Fruit fly (Drosophila melanogaster): ENCODE data around the gene nes.
A peak's percentile ranks its signal among the peaks of the same experiment; 100 is the strongest.

nes gene

dm6 chr3L:19216377-19216776, 44.1 kb downstream of the nes start (continued):
- TF ChIP-seq cas (GFP tag; IDR thresholded peaks at IDR 0.05) = no peak
- peak; percentile 54 for TF ChIP-seq CG1603 (tag; optimal IDR thresholded peaks at IDR 0.05)
- no peak for TF ChIP-seq crp (GFP tag; optimal IDR thresholded peaks at IDR 0.05)
- TF ChIP-seq nerfin-2 (GFP tag; IDR thresholded peaks at IDR 0.05; ENCODE audit: partially characterized antibody) = no peak
- peak; percentile 44 for TF ChIP-seq Abd-B (GFP tag; optimal IDR thresholded peaks at IDR 0.05)
- TF ChIP-seq ems (GFP tag; optimal IDR thresholded peaks at IDR 0.05) = no peak
- TF ChIP-seq fd3F (GFP tag; optimal IDR thresholded peaks at IDR 0.05) = peak; percentile 14
- no peak for TF ChIP-seq Side (GFP tag; optimal IDR thresholded peaks at IDR 0.05)
- no peak for TF ChIP-seq gt (GFP tag; IDR thresholded peaks at IDR 0.05)
- no peak for TF ChIP-seq chm (GFP tag; IDR thresholded peaks at IDR 0.05)
- no peak for TF ChIP-seq Rx (GFP tag; IDR thresholded peaks at IDR 0.05)
- peak; percentile 36; the same call in 1 of the 2 replicates for TF ChIP-seq CG32772 (GFP tag; IDR thresholded peaks at IDR 0.05)
- 0 out of 2 replicates have a peak, but pooled peaks have one; percentile 11 for TF ChIP-seq CG11085 (GFP tag; IDR thresholded peaks at IDR 0.05)
- TF ChIP-seq otp (GFP tag; IDR thresholded peaks at IDR 0.05) = no peak
- no peak for TF ChIP-seq mam (GFP tag; optimal IDR thresholded peaks at IDR 0.05)
- no peak for TF ChIP-seq NK7.1 (GFP tag; optimal IDR thresholded peaks at IDR 0.05)
- TF ChIP-seq CG9876 (GFP tag; optimal IDR thresholded peaks at IDR 0.05) = no peak
- no peak for TF ChIP-seq sug (tag; optimal IDR thresholded peaks at IDR 0.05)
- TF ChIP-seq sima (GFP tag; optimal IDR thresholded peaks at IDR 0.05) = no peak
- no peak for TF ChIP-seq Sry-β (GFP tag; optimal IDR thresholded peaks at IDR 0.05)
- TF ChIP-seq CG10654 (GFP tag; optimal IDR thresholded peaks at IDR 0.05) = no peak
- TF ChIP-seq toy (GFP tag; IDR thresholded peaks at IDR 0.05) = no peak
- TF ChIP-seq CG18764 (GFP tag; optimal IDR thresholded peaks at IDR 0.05) = peak; percentile 13
- no peak for TF ChIP-seq mirr (GFP tag; optimal IDR thresholded peaks at IDR 0.05)
- no peak for TF ChIP-seq CG4854 (GFP tag; optimal IDR thresholded peaks at IDR 0.05)
- TF ChIP-seq Fer1 (GFP tag; optimal IDR thresholded peaks at IDR 0.05) = peak; percentile 71
- peak; percentile 58 for TF ChIP-seq phol (tag; optimal IDR thresholded peaks at IDR 0.05)
- TF ChIP-seq CG12659 (GFP tag; optimal IDR thresholded peaks at IDR 0.05) = peak; percentile 19
- TF ChIP-seq Sox100B (GFP tag; optimal IDR thresholded peaks at IDR 0.05) = peak; percentile 34
- peak; percentile 5 for TF ChIP-seq CG6854 (GFP tag; optimal IDR thresholded peaks at IDR 0.05)
- no peak for TF ChIP-seq CHES-1-like (GFP tag; optimal IDR thresholded peaks at IDR 0.05)
- TF ChIP-seq CG3995 (GFP tag; optimal IDR thresholded peaks at IDR 0.05) = no peak
- TF ChIP-seq CG10543 (GFP tag; optimal IDR thresholded peaks at IDR 0.05) = no peak
- no peak for TF ChIP-seq CG2116 (GFP tag; optimal IDR thresholded peaks at IDR 0.05)
- TF ChIP-seq CG10209 (GFP tag; optimal IDR thresholded peaks at IDR 0.05) = peak; percentile 22
- TF ChIP-seq Neu2 (GFP tag; optimal IDR thresholded peaks at IDR 0.05; ENCODE audit: borderline replicate concordance) = no peak
- no peak for TF ChIP-seq D (optimal IDR thresholded peaks at IDR 0.05)
- TF ChIP-seq D (GFP tag; optimal IDR thresholded peaks at IDR 0.05) = no peak
- no peak for TF ChIP-seq CG16863 (GFP tag; optimal IDR thresholded peaks at IDR 0.05)
- no peak for TF ChIP-seq CG12299 (tag; optimal IDR thresholded peaks at IDR 0.05)
- no peak for TF ChIP-seq Max (GFP tag; optimal IDR thresholded peaks at IDR 0.05)
- TF ChIP-seq cg (GFP tag; optimal IDR thresholded peaks at IDR 0.05) = no peak
- no peak for TF ChIP-seq CG4360 (GFP tag; IDR thresholded peaks at IDR 0.05)
- TF ChIP-seq CG12236 (GFP tag; optimal IDR thresholded peaks at IDR 0.05) = no peak
- TF ChIP-seq sqz (GFP tag; optimal IDR thresholded peaks at IDR 0.05) = no peak
- no peak for TF ChIP-seq CG17912 (GFP tag; optimal IDR thresholded peaks at IDR 0.05)
- peak; percentile 65; the same call in 2 of the 3 replicates for TF ChIP-seq Dbx (GFP tag; IDR thresholded peaks at IDR 0.05)
- no peak for TF ChIP-seq crc (GFP tag; optimal IDR thresholded peaks at IDR 0.05)
- TF ChIP-seq eve (GFP tag; optimal IDR thresholded peaks at IDR 0.05) = peak in 1 of 2 experiments; percentile 17
- no peak for TF ChIP-seq CG10565 (GFP tag; optimal IDR thresholded peaks at IDR 0.05)
- TF ChIP-seq nom (GFP tag; optimal IDR thresholded peaks at IDR 0.05) = no peak
- no peak for TF ChIP-seq emc (GFP tag; optimal IDR thresholded peaks at IDR 0.05)

Data from whole organism, embryonic.